Worm (Caenorhabditis elegans) whole organism, late embryonic: ENCODE data around the gene C18D11.10.
A peak's percentile ranks its signal among the peaks of the same experiment; 100 is the strongest.

Experiments used
- C08G9.2 ChIP-seq: sonication (generic microtip); optimal IDR thresholded peaks from 2 replicates; lab custom pipeline; 2016; ENCODE audit warnings: mild to moderate bottlenecking, missing genetic modification characterization, moderate library complexity, missing compliant biosample characterization
- C38D4.7 ChIP-seq: fragments of 200-800 bp; sonication (Bioruptor generic); optimal IDR thresholded peaks from 2 replicates; lab custom pipeline; 2018; ENCODE audit warnings: mild to moderate bottlenecking, missing genetic modification characterization, moderate library complexity, missing compliant biosample characterization
- K02D7.2 ChIP-seq: sonication (generic microtip); optimal IDR thresholded peaks from 2 replicates; lab custom pipeline; 2017; ENCODE audit warnings: mild to moderate bottlenecking, missing genetic modification characterization, missing compliant biosample characterization
- K09A11.1 ChIP-seq: sonication (generic microtip); optimal IDR thresholded peaks from 2 replicates; lab custom pipeline; 2017; ENCODE audit warnings: antibody characterized with exemption, mild to moderate bottlenecking, missing genetic modification characterization, missing compliant biosample characterization; ENCODE audit not compliant: insufficient read depth
- T23F11.4 ChIP-seq: fragments of 200-800 bp; sonication (Bioruptor generic); optimal IDR thresholded peaks from 2 replicates; lab custom pipeline; 2018; ENCODE audit warnings: mild to moderate bottlenecking, missing genetic modification characterization, missing compliant biosample characterization
- Y22D7AL.16 ChIP-seq: sonication (generic microtip); optimal IDR thresholded peaks from 2 replicates; lab custom pipeline; 2016; ENCODE audit warnings: missing genetic modification characterization, missing compliant biosample characterization
- ama-1 ChIP-seq: fragments of 150-350 bp; optimal IDR thresholded peaks from 2 replicates; lab custom pipeline; 2014
- ceh-18 ChIP-seq: sonication (generic microtip); optimal IDR thresholded peaks from 2 replicates; lab custom pipeline; 2016; ENCODE audit warnings: missing genetic modification characterization, missing compliant biosample characterization
- ceh-2 ChIP-seq: sonication (generic microtip); optimal IDR thresholded peaks from 2 replicates; lab custom pipeline; 2016; ENCODE audit warnings: missing genotype, missing genetic modification characterization, missing compliant biosample characterization
- ceh-22 ChIP-seq: sonication (generic microtip); optimal IDR thresholded peaks from 2 replicates; lab custom pipeline; 2017; ENCODE audit warnings: missing biosample characterization, missing genetic modification characterization
- ceh-31 ChIP-seq: sonication (generic microtip); optimal IDR thresholded peaks from 2 replicates; lab custom pipeline; 2016; ENCODE audit warnings: missing genetic modification characterization, missing compliant biosample characterization
- ceh-34 ChIP-seq: sonication (generic microtip); optimal IDR thresholded peaks from 2 replicates; lab custom pipeline; 2016; ENCODE audit warnings: mild to moderate bottlenecking, missing genetic modification characterization, missing compliant biosample characterization
- ceh-45 ChIP-seq: fragments of 200-800 bp; sonication (Bioruptor generic); IDR thresholded peaks from 2 replicates; pipeline ENCODE4 v1.3.6; 2022; ENCODE audit warnings: missing genetic modification reagents, missing genetic modification characterization, missing compliant biosample characterization
- ceh-48 ChIP-seq: sonication (generic microtip); optimal IDR thresholded peaks from 2 replicates; lab custom pipeline; 2016; ENCODE audit warnings: missing genetic modification characterization, inconsistent platforms, missing compliant biosample characterization
- che-1 ChIP-seq: sonication (generic microtip); optimal IDR thresholded peaks from 2 replicates; lab custom pipeline; 2016; ENCODE audit warnings: mild to moderate bottlenecking, missing genetic modification characterization, missing compliant biosample characterization
- dve-1 ChIP-seq: sonication (generic microtip); optimal IDR thresholded peaks from 2 replicates; lab custom pipeline; 2017; ENCODE audit warnings: antibody characterized with exemption, mild to moderate bottlenecking, missing genetic modification characterization, missing compliant biosample characterization
- elt-2 ChIP-seq: sonication (generic microtip); optimal IDR thresholded peaks from 2 replicates; lab custom pipeline; 2016; ENCODE audit warnings: missing genetic modification reagents, missing genetic modification characterization, missing compliant biosample characterization
- ets-4 ChIP-seq: sonication (generic microtip); optimal IDR thresholded peaks from 2 replicates; lab custom pipeline; 2016; ENCODE audit warnings: missing genetic modification characterization, missing compliant biosample characterization
- eyg-1 ChIP-seq: sonication (generic microtip); optimal IDR thresholded peaks from 2 replicates; lab custom pipeline; 2016; ENCODE audit warnings: missing genotype, missing genetic modification characterization, missing compliant biosample characterization
- fkh-6 ChIP-seq: sonication (generic microtip); optimal IDR thresholded peaks from 2 replicates; lab custom pipeline; 2016; ENCODE audit warnings: missing genetic modification characterization, missing compliant biosample characterization
- gmeb-2 ChIP-seq: sonication (generic microtip); optimal IDR thresholded peaks from 2 replicates; lab custom pipeline; 2016; ENCODE audit warnings: missing genetic modification characterization, inconsistent platforms, missing compliant biosample characterization
- hlh-13 ChIP-seq: fragments of 200-800 bp; sonication (Bioruptor generic); optimal IDR thresholded peaks from 2 replicates; lab custom pipeline; 2018; ENCODE audit warnings: mild to moderate bottlenecking, missing genetic modification characterization, missing compliant biosample characterization
- hlh-30 ChIP-seq: sonication (generic microtip); optimal IDR thresholded peaks from 2 replicates; lab custom pipeline; 2017; ENCODE audit warnings: antibody characterized with exemption, missing genetic modification characterization, missing compliant biosample characterization; ENCODE audit not compliant: insufficient read depth
- hlh-8 ChIP-seq: sonication (generic microtip); optimal IDR thresholded peaks from 2 replicates; lab custom pipeline; 2016; ENCODE audit warnings: missing genotype, missing genetic modification characterization, missing compliant biosample characterization
- lim-6 ChIP-seq: sonication (generic microtip); optimal IDR thresholded peaks from 2 replicates; lab custom pipeline; 2016; ENCODE audit warnings: missing genetic modification characterization, missing compliant biosample characterization
- lin-11 ChIP-seq: fragments of 200-800 bp; sonication (Bioruptor generic); optimal IDR thresholded peaks from 2 replicates; lab custom pipeline; 2018; ENCODE audit warnings: mild to moderate bottlenecking, missing genetic modification characterization, missing compliant biosample characterization
- madf-2 ChIP-seq: sonication (generic microtip); optimal IDR thresholded peaks from 2 replicates; lab custom pipeline; 2017; ENCODE audit warnings: missing genetic modification characterization, missing compliant biosample characterization
- mec-3 ChIP-seq: sonication (generic microtip); optimal IDR thresholded peaks from 2 replicates; lab custom pipeline; 2016; ENCODE audit warnings: borderline replicate concordance, missing genetic modification characterization, missing compliant biosample characterization
- nfya-1 ChIP-seq: sonication (generic microtip); optimal IDR thresholded peaks from 2 replicates; lab custom pipeline; 2017; ENCODE audit warnings: missing genetic modification characterization, mild to moderate bottlenecking, missing compliant biosample characterization, antibody characterized with exemption, moderate library complexity
- nhr-11 ChIP-seq: fragments of 150-350 bp; optimal IDR thresholded peaks from 2 replicates; lab custom pipeline; 2014; ENCODE audit warnings: missing biosample characterization, missing genetic modification characterization
- odd-2 ChIP-seq: sonication (generic microtip); optimal IDR thresholded peaks from 2 replicates; lab custom pipeline; 2017; ENCODE audit warnings: antibody characterized with exemption, mild to moderate bottlenecking, missing genetic modification characterization, missing compliant biosample characterization
- pag-3 ChIP-seq: sonication (generic microtip); optimal IDR thresholded peaks from 2 replicates; lab custom pipeline; 2016; ENCODE audit warnings: missing compliant biosample characterization, missing genetic modification characterization, borderline replicate concordance
- pat-9 ChIP-seq: fragments of 200-800 bp; sonication (Bioruptor generic); optimal IDR thresholded peaks from 2 replicates; lab custom pipeline; 2018; ENCODE audit warnings: mild to moderate bottlenecking, missing genetic modification characterization, moderate library complexity, missing compliant biosample characterization
- pax-1 ChIP-seq: fragments of 150-350 bp; optimal IDR thresholded peaks from 2 replicates; lab custom pipeline; 2014; ENCODE audit warnings: missing biosample characterization, missing genetic modification characterization
- pha-2 ChIP-seq: sonication (generic microtip); optimal IDR thresholded peaks from 2 replicates; lab custom pipeline; 2017; ENCODE audit warnings: mild to moderate bottlenecking, missing genetic modification characterization, missing compliant biosample characterization
- pha-4 ChIP-seq: fragments of 150-350 bp; optimal IDR thresholded peaks from 2 replicates; lab custom pipeline; 2018; ENCODE audit warnings: missing biosample characterization, missing genetic modification reagents, missing genetic modification characterization
- rnt-1 ChIP-seq: sonication (generic microtip); optimal IDR thresholded peaks from 2 replicates; lab custom pipeline; 2016; ENCODE audit warnings: missing genetic modification characterization, missing compliant biosample characterization
- sdc-2 ChIP-seq: sonication (generic microtip); optimal IDR thresholded peaks from 2 replicates; lab custom pipeline; 2016; ENCODE audit warnings: missing genotype, missing genetic modification characterization, missing compliant biosample characterization
- tbx-2 ChIP-seq: sonication (generic microtip); optimal IDR thresholded peaks from 2 replicates; lab custom pipeline; 2016; ENCODE audit warnings: missing genetic modification characterization, missing compliant biosample characterization
- tbx-7 ChIP-seq: sonication (generic microtip); optimal IDR thresholded peaks from 2 replicates; lab custom pipeline; 2016; ENCODE audit warnings: missing genotype, missing genetic modification characterization, missing compliant biosample characterization
- ttx-3 ChIP-seq: sonication (generic microtip); optimal IDR thresholded peaks from 2 replicates; lab custom pipeline; 2016; ENCODE audit warnings: missing genetic modification reagents, missing genetic modification characterization, missing compliant biosample characterization
- unc-3 ChIP-seq, 2 experiments: fragments of 200-800 bp in 1 of 2; sonication (Bioruptor generic) in 1 of 2; sonication (generic microtip) in 1 of 2; conservative IDR thresholded peaks in 1 of 2; optimal IDR thresholded peaks in 1 of 2; 2 replicates each; pipeline versions ENCODE4 v1.3.6 to Lab custom; 2016 to 2022; ENCODE audit warnings: missing compliant biosample characterization in 2 of 2, missing genetic modification characterization in 2 of 2, missing genetic modification reagents in 1 of 2
- unc-42 ChIP-seq: sonication (generic microtip); optimal IDR thresholded peaks from 2 replicates; lab custom pipeline; 2016; ENCODE audit warnings: missing genotype, missing genetic modification characterization, missing compliant biosample characterization
- unc-55 ChIP-seq: sonication (generic microtip); optimal IDR thresholded peaks from 2 replicates; lab custom pipeline; 2017; ENCODE audit warnings: missing biosample characterization, missing genetic modification reagents, missing genetic modification characterization

Gene C18D11.10

DNA sequence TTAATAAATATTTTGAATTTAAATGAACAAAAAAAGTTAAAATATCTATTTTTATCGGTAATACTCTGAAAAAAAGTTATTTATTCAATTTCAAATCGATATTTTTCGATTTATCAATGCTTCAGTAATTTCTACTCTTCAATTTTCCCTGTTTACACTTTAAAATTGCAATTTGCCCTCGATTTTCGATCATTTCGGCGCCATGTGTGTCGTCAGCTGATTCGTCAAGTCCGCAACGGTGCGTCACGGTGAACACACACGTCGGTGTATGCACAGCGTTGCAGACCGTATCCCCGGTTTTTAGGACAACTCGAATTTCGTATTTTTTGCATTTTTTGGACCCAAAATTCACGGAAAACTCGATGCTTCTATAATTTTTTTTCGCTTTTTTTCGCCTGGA is 15.7 kb downstream of the C18D11.10 start, which contains the start of gene C18D11.3 (continued):
- TF ChIP-seq nhr-11 (tag; lab: Kevin White, UChicago), result no peak
- no peak for TF ChIP-seq K02D7.2
- TF ChIP-seq ceh-48 (tag; lab: Kevin White, UChicago), result peak; percentile 23
- TF ChIP-seq K09A11.1 (tag; lab: Kevin White, UChicago), result no peak
- no peak for TF ChIP-seq lim-6 (tag; lab: Kevin White, UChicago)
- TF ChIP-seq ttx-3 (tag; lab: Kevin White, UChicago), result no peak
- no peak for TF ChIP-seq mec-3 (tag; lab: Kevin White, UChicago)
- TF ChIP-seq nfya-1, result peak; percentile 86
- TF ChIP-seq odd-2, result no peak
- TF ChIP-seq pha-4, result no peak
- TF ChIP-seq madf-2 (tag; lab: Kevin White, UChicago), result no peak
- TF ChIP-seq Y22D7AL.16 (tag; lab: Kevin White, UChicago), result no peak
- TF ChIP-seq fkh-6 (tag; lab: Kevin White, UChicago), result no peak
- no peak for TF ChIP-seq pha-2 (tag; lab: Kevin White, UChicago)
- TF ChIP-seq unc-42 (tag; lab: Kevin White, UChicago), result peak; percentile 15
- no peak for TF ChIP-seq unc-3 (GFP tag; conservative IDR thresholded peaks at IDR 0.05; lab: Robert Waterston, UW)
- no peak for TF ChIP-seq unc-3 (tag; optimal IDR thresholded peaks at IDR 0.05; lab: Kevin White, UChicago)
- TF ChIP-seq, all 69 proteins: peak for 10

- no peak for TF ChIP-seq hlh-13 (GFP tag; lab: Kevin White, UChicago)
- TF ChIP-seq pag-3 (tag; lab: Kevin White, UChicago), result no peak
- no peak for TF ChIP-seq elt-2 (tag; lab: Kevin White, UChicago)
Measured at ce11 chrIII:11824088-11824487, 16.6 kb downstream of the C18D11.10 start.

DNA sequence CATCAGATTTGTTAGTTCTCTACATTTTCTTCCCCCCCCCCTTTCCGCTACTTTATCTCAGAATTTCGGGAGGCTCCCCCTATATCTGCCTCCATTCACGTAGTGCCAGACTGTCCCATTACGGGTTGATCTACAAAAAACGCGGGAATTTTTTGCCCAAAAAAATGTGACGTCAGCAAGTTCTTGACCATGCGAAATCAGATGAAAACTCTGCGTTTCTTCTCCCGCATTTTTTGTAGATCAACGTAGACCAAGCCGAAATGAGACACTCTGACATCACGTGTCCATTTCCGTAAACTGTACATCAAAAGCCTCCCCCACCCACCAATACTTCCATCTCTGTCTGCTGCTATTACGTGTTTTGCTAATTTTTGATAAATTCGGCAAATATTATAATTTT is 17.1 kb downstream of the C18D11.10 start:
- no peak for TF ChIP-seq pat-9 (tag; lab: Kevin White, UChicago)
- no peak for TF ChIP-seq ceh-34 (tag; lab: Kevin White, UChicago)
- no peak for TF ChIP-seq ttx-3 (tag; lab: Kevin White, UChicago)
- TF ChIP-seq ceh-2 (tag; lab: Kevin White, UChicago), result no peak
- TF ChIP-seq lin-11 (tag; lab: Kevin White, UChicago), result no peak
- TF ChIP-seq madf-2 (tag; lab: Kevin White, UChicago), result no peak
- no peak for TF ChIP-seq hlh-8 (tag; lab: Kevin White, UChicago)
- TF ChIP-seq pha-2 (tag; lab: Kevin White, UChicago), result no peak
- no peak for TF ChIP-seq che-1 (tag; lab: Kevin White, UChicago)
- TF ChIP-seq hlh-30, result no peak
- no peak for TF ChIP-seq nfya-1
- TF ChIP-seq unc-3 (GFP tag; conservative IDR thresholded peaks at IDR 0.05; lab: Robert Waterston, UW), result no peak
- no peak for TF ChIP-seq unc-3 (tag; optimal IDR thresholded peaks at IDR 0.05; lab: Kevin White, UChicago)
- TF ChIP-seq tbx-7, result no peak
- TF ChIP-seq unc-55 (GFP tag; lab: Kevin White, UChicago), result no peak
- TF ChIP-seq eyg-1 (tag; lab: Kevin White, UChicago), result no peak
- no peak for TF ChIP-seq T23F11.4 (GFP tag; lab: Kevin White, UChicago)
- TF ChIP-seq fkh-6 (tag; lab: Kevin White, UChicago), result no peak
- TF ChIP-seq rnt-1 (tag; lab: Kevin White, UChicago), result no peak
- TF ChIP-seq ceh-22, result no peak
- no peak for TF ChIP-seq C38D4.7 (GFP tag; lab: Kevin White, UChicago)

DNA sequence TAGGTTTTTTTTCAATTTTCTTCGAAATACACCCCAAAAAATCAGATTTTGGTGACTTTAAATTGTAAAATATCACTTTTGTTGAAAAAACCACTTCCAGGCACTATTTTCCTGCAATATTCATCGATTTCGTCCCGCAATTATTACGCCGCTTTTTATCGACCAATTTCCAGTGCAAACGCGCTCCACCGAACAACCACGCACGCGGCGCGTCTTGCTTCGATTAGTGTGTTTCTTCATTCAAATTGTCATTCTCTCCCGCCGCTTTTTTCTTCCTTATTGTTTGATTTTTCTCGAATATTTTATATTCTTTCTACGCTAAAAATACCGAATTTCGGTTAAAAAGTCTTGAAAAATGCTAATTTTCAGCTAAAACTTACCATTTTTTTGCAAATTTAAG is 18.1 kb downstream of the C18D11.10 start:
- TF ChIP-seq C38D4.7 (GFP tag; lab: Kevin White, UChicago), result no peak
- no peak for TF ChIP-seq sdc-2 (tag; lab: Kevin White, UChicago)
- TF ChIP-seq ceh-48 (tag; lab: Kevin White, UChicago), result peak; percentile 98
- peak; percentile 58 for TF ChIP-seq unc-42 (tag; lab: Kevin White, UChicago)
- no peak for TF ChIP-seq Y22D7AL.16 (tag; lab: Kevin White, UChicago)
- TF ChIP-seq ceh-45 (GFP tag; lab: Robert Waterston, UW), result no peak
- peak; percentile 26 for TF ChIP-seq ceh-2 (tag; lab: Kevin White, UChicago)
- TF ChIP-seq C08G9.2, result peak; percentile 3
- peak; percentile 35 for TF ChIP-seq ets-4 (tag; lab: Kevin White, UChicago)
- TF ChIP-seq ceh-31 (tag; lab: Kevin White, UChicago), result peak; percentile 80
- TF ChIP-seq ceh-18 (tag; lab: Kevin White, UChicago), result peak; percentile 34
- TF ChIP-seq ama-1 (lab: Kevin White, UChicago), result no peak
- TF ChIP-seq dve-1 (tag; lab: Kevin White, UChicago), result peak; percentile 30
- TF ChIP-seq hlh-30, result peak; percentile 83
- TF ChIP-seq pax-1 (tag; lab: Kevin White, UChicago), result peak; percentile 51
- peak; percentile 40 for TF ChIP-seq unc-55 (GFP tag; lab: Kevin White, UChicago)
- no peak for TF ChIP-seq K02D7.2
- peak; percentile 34 for TF ChIP-seq ttx-3 (tag; lab: Kevin White, UChicago)
- no peak for TF ChIP-seq gmeb-2
- TF ChIP-seq tbx-2, result peak; percentile 39
- TF ChIP-seq ceh-34 (tag; lab: Kevin White, UChicago), result peak; percentile 23
- peak; percentile 81 for TF ChIP-seq nfya-1
- peak; percentile 48 for TF ChIP-seq rnt-1 (tag; lab: Kevin White, UChicago)
- TF ChIP-seq, all 69 proteins: peak for 16
